Worm (Caenorhabditis elegans) whole organism, L1 larva: ENCODE results near the gene irld-55.
A peak's percentile ranks its signal among the peaks of the same experiment; 100 is the strongest.

Experiments used
- C34B4.2 ChIP-seq: sonication (generic microtip); optimal IDR thresholded peaks from 2 replicates; lab custom pipeline; 2017; ENCODE audit warnings: mild to moderate bottlenecking, missing genetic modification characterization, missing compliant biosample characterization
- F16B12.6 ChIP-seq: fragments of 150-350 bp; optimal IDR thresholded peaks from 2 replicates; lab custom pipeline; 2014; ENCODE audit warnings: missing biosample characterization, missing genetic modification characterization
- Y116A8C.19 ChIP-seq: sonication (generic microtip); optimal IDR thresholded peaks from 2 replicates; lab custom pipeline; 2016; ENCODE audit warnings: missing compliant biosample characterization, missing genetic modification characterization, borderline replicate concordance
- aha-1 ChIP-seq: fragments of 150-350 bp; optimal IDR thresholded peaks from 2 replicates; lab custom pipeline; 2014; ENCODE audit warnings: missing biosample characterization, missing genetic modification characterization
- alr-1 ChIP-seq: fragments of 200-800 bp; sonication (Bioruptor generic); optimal IDR thresholded peaks from 2 replicates; lab custom pipeline; 2018; ENCODE audit warnings: borderline replicate concordance, mild to moderate bottlenecking, missing genetic modification characterization, missing compliant biosample characterization
- ceh-63 ChIP-seq: fragments of 200-800 bp; sonication (Bioruptor generic); optimal IDR thresholded peaks from 2 replicates; lab custom pipeline; 2018; ENCODE audit warnings: mild to moderate bottlenecking, missing genetic modification characterization, missing compliant biosample characterization
- ceh-8 ChIP-seq: fragments of 200-800 bp; sonication (Bioruptor generic); optimal IDR thresholded peaks from 2 replicates; lab custom pipeline; 2018; ENCODE audit warnings: mild to moderate bottlenecking, missing genetic modification characterization, moderate library complexity, missing compliant biosample characterization
- dsc-1 ChIP-seq: sonication (generic microtip); optimal IDR thresholded peaks from 2 replicates; lab custom pipeline; 2016; ENCODE audit warnings: mild to moderate bottlenecking, missing genetic modification characterization, missing compliant biosample characterization
- efl-1 ChIP-seq, 4 experiments: fragments of 150-350 bp; optimal IDR thresholded peaks in 3 of 4; peaks in 1 of 4; 1 replicate in 1 of 4; 2 replicates in 3 of 4; lab custom pipeline; 2014; ENCODE audit warnings: missing biosample characterization in 2 of 4, missing genetic modification characterization in 2 of 4, missing genetic modification reagents in 2 of 4
- egl-13 ChIP-seq: sonication (generic microtip); optimal IDR thresholded peaks from 2 replicates; lab custom pipeline; 2016; ENCODE audit warnings: missing genotype, missing genetic modification reagents, missing genetic modification characterization, missing compliant biosample characterization
- egl-27 ChIP-seq, 2 experiments: fragments of 150-350 bp in 1 of 2; sonication (generic microtip); optimal IDR thresholded peaks; 3 replicates each; lab custom pipeline; 2017 to 2018; ENCODE audit warnings: missing biosample characterization in 2 of 2, missing genetic modification characterization in 2 of 2, missing genetic modification reagents in 2 of 2
- elt-2 ChIP-seq: sonication (generic microtip); optimal IDR thresholded peaks from 2 replicates; lab custom pipeline; 2016; ENCODE audit warnings: missing genetic modification characterization, mild to moderate bottlenecking, inconsistent platforms, missing compliant biosample characterization, missing genetic modification reagents
- ets-5 ChIP-seq: fragments of 200-800 bp; sonication (Bioruptor generic); IDR thresholded peaks from 2 replicates; pipeline ENCODE4 v1.3.6; 2022; ENCODE audit warnings: missing genetic modification characterization, missing compliant biosample characterization
- fkh-10 ChIP-seq: sonication (generic microtip); optimal IDR thresholded peaks from 2 replicates; lab custom pipeline; 2017; ENCODE audit warnings: missing biosample characterization, missing genetic modification reagents, missing genetic modification characterization
- fkh-4 ChIP-seq: sonication (generic microtip); optimal IDR thresholded peaks from 2 replicates; lab custom pipeline; 2016; ENCODE audit warnings: missing compliant biosample characterization, missing genetic modification characterization, borderline replicate concordance
- fkh-8 ChIP-seq: sonication (generic microtip); optimal IDR thresholded peaks from 2 replicates; lab custom pipeline; 2016; ENCODE audit warnings: mild to moderate bottlenecking, missing genetic modification characterization, missing compliant biosample characterization
- isw-1 ChIP-seq: fragments of 200-800 bp; sonication (Bioruptor generic); IDR thresholded peaks from 2 replicates; pipeline ENCODE4 v1.3.6; 2022; ENCODE audit warnings: missing genetic modification characterization, missing compliant biosample characterization
- lin-13 ChIP-seq: fragments of 150-350 bp; optimal IDR thresholded peaks from 2 replicates; lab custom pipeline; 2014; ENCODE audit warnings: missing biosample characterization, missing genetic modification reagents, missing genetic modification characterization
- lin-14 ChIP-seq: fragments of 200-800 bp; sonication (Bioruptor generic); optimal IDR thresholded peaks from 2 replicates; lab custom pipeline; 2018; ENCODE audit warnings: mild to moderate bottlenecking, missing genetic modification characterization, moderate library complexity, missing compliant biosample characterization
- lin-15B ChIP-seq: fragments of 150-350 bp; sonication (generic microtip); optimal IDR thresholded peaks from 3 replicates; lab custom pipeline; 2014; ENCODE audit warnings: missing biosample characterization, missing genetic modification characterization
- lin-35 ChIP-seq, 2 experiments: fragments of 150-350 bp; optimal IDR thresholded peaks; 2 replicates each; lab custom pipeline; 2014; ENCODE audit warnings: missing biosample characterization in 2 of 2, missing genetic modification characterization in 2 of 2, missing genetic modification reagents in 2 of 2
- lin-39 ChIP-seq: fragments of 150-350 bp; optimal IDR thresholded peaks from 2 replicates; lab custom pipeline; 2014; ENCODE audit warnings: missing biosample characterization, missing genetic modification reagents, missing genetic modification characterization
- mdl-1 ChIP-seq, 2 experiments: fragments of 150-350 bp; optimal IDR thresholded peaks; 2 replicates each; lab custom pipeline; 2014 to 2017; ENCODE audit warnings: missing biosample characterization in 2 of 2, missing genetic modification characterization in 2 of 2, inconsistent platforms in 1 of 2
- mef-2 ChIP-seq: fragments of 150-350 bp; optimal IDR thresholded peaks from 2 replicates; lab custom pipeline; 2014; ENCODE audit warnings: missing biosample characterization, missing genetic modification characterization
- mep-1 ChIP-seq: fragments of 150-350 bp; optimal IDR thresholded peaks from 2 replicates; lab custom pipeline; 2014; ENCODE audit warnings: missing biosample characterization, missing genetic modification characterization
- nhr-12 ChIP-seq: sonication (generic microtip); optimal IDR thresholded peaks from 2 replicates; lab custom pipeline; 2017; ENCODE audit warnings: missing biosample characterization, missing genetic modification characterization
- nhr-76 ChIP-seq: sonication (generic microtip); optimal IDR thresholded peaks from 2 replicates; lab custom pipeline; 2017; ENCODE audit warnings: missing biosample characterization, missing genetic modification characterization
- nhr-90 ChIP-seq: sonication (generic microtip); optimal IDR thresholded peaks from 2 replicates; lab custom pipeline; 2016; ENCODE audit warnings: mild to moderate bottlenecking, missing genetic modification characterization, missing compliant biosample characterization; ENCODE audit not compliant: poor library complexity
- pag-3 ChIP-seq: sonication (generic microtip); optimal IDR thresholded peaks from 2 replicates; lab custom pipeline; 2017; ENCODE audit warnings: missing genetic modification characterization, mild to moderate bottlenecking, missing compliant biosample characterization, antibody characterized with exemption, borderline replicate concordance; ENCODE audit not compliant: insufficient read depth
- pax-3 ChIP-seq: fragments of 200-800 bp; sonication (Bioruptor generic); optimal IDR thresholded peaks from 2 replicates; lab custom pipeline; 2018; ENCODE audit warnings: mild to moderate bottlenecking, missing genetic modification characterization, moderate library complexity, missing compliant biosample characterization
- pqm-1 ChIP-seq: sonication (generic microtip); optimal IDR thresholded peaks from 3 replicates; lab custom pipeline; 2017; ENCODE audit warnings: missing biosample characterization, missing genetic modification characterization
- snpc-4 ChIP-seq: fragments of 150-350 bp; optimal IDR thresholded peaks from 2 replicates; lab custom pipeline; 2014; ENCODE audit warnings: missing biosample characterization, missing genetic modification characterization
- sox-4 ChIP-seq: sonication (generic microtip); optimal IDR thresholded peaks from 2 replicates; lab custom pipeline; 2016; ENCODE audit warnings: missing genetic modification characterization, missing compliant biosample characterization
- sup-37 ChIP-seq: fragments of 200-800 bp; sonication (Bioruptor generic); optimal IDR thresholded peaks from 2 replicates; lab custom pipeline; 2018; ENCODE audit warnings: mild to moderate bottlenecking, missing genetic modification characterization, missing compliant biosample characterization
- tbx-2 ChIP-seq: sonication (generic microtip); optimal IDR thresholded peaks from 2 replicates; lab custom pipeline; 2016; ENCODE audit warnings: missing genetic modification characterization, missing compliant biosample characterization
- tlp-1 ChIP-seq: fragments of 150-350 bp; optimal IDR thresholded peaks from 2 replicates; lab custom pipeline; 2014; ENCODE audit warnings: missing biosample characterization, missing genetic modification characterization
- unc-130 ChIP-seq: fragments of 150-350 bp; optimal IDR thresholded peaks from 2 replicates; lab custom pipeline; 2017; ENCODE audit warnings: missing biosample characterization, missing genetic modification characterization, inconsistent platforms
- unc-30 ChIP-seq: sonication (generic microtip); optimal IDR thresholded peaks from 2 replicates; lab custom pipeline; 2017; ENCODE audit warnings: missing biosample characterization, missing genetic modification characterization
- unc-86 ChIP-seq: sonication (generic microtip); optimal IDR thresholded peaks from 2 replicates; lab custom pipeline; 2016; ENCODE audit warnings: missing genetic modification characterization, missing compliant biosample characterization
- unc-98 ChIP-seq: fragments of 200-800 bp; sonication (Bioruptor generic); IDR thresholded peaks from 2 replicates; pipeline ENCODE4 v1.3.6; 2022; ENCODE audit warnings: missing genetic modification characterization, missing compliant biosample characterization
- vab-15 ChIP-seq: sonication (generic microtip); optimal IDR thresholded peaks from 2 replicates; lab custom pipeline; 2017; ENCODE audit warnings: missing genotype, mild to moderate bottlenecking, missing genetic modification characterization, missing compliant biosample characterization
- zag-1 ChIP-seq: fragments of 150-350 bp; optimal IDR thresholded peaks from 2 replicates; lab custom pipeline; 2014; ENCODE audit warnings: missing biosample characterization, missing genetic modification characterization
- zip-4 ChIP-seq: fragments of 200-800 bp; sonication (Bioruptor generic); optimal IDR thresholded peaks from 2 replicates; lab custom pipeline; 2018; ENCODE audit warnings: mild to moderate bottlenecking, missing genetic modification characterization, moderate library complexity, missing compliant biosample characterization
- ztf-11 ChIP-seq, 2 experiments: sonication (generic microtip); optimal IDR thresholded peaks; 2 replicates each; lab custom pipeline; 2016 to 2017; ENCODE audit warnings: missing genetic modification characterization in 2 of 2, missing biosample characterization in 1 of 2, missing compliant biosample characterization in 1 of 2
- ztf-4 ChIP-seq: fragments of 150-350 bp; optimal IDR thresholded peaks from 2 replicates; lab custom pipeline; 2014; ENCODE audit warnings: missing biosample characterization, missing genetic modification characterization

Gene irld-55

DNA sequence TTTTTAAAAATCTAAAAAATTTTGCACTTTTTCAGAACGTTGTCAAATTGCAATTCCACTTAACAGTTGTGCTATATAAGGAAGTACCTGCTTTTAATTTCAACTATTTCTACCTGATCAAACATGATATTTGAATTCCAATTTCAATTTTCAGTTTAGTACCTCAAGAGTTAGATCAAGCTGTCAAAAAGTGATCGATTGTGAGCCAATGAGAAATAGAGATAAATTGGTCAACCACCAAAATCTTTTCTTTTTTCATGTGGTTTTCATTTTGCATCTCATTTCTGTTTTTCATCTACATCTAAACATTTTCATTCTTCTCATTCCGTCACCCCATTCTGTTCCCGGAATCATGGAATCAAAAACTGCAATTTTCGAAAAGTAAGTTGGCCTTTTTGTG, 31.2 kb upstream of the irld-55 start, which contains the start of gene egl-23:
Gene egl-23, plus strand, starts transcription at position 301 of the 400 bp plus-strand sequence.
- TF ChIP-seq ztf-4 (tag; lab: Kevin White, UChicago) (no peak), tbx-2 (tag; lab: Kevin White, UChicago) (no peak), lin-13 (GFP tag; lab: Kevin White, UChicago) (no peak), aha-1 (tag; lab: Kevin White, UChicago) (no peak), lin-15B (tag; lab: Kevin White, UChicago) (no peak), fkh-4 (tag; lab: Kevin White, UChicago) (peak; percentile 20), sup-37 (GFP tag; lab: Kevin White, UChicago) (no peak), lin-39 (no peak), elt-2 (tag; lab: Kevin White, UChicago) (no peak), pax-3 (tag; lab: Kevin White, UChicago) (no peak), ceh-63 (no peak), fkh-8 (peak; percentile 0), dsc-1 (tag; lab: Kevin White, UChicago) (peak; percentile 79)
- TF ChIP-seq, all 84 proteins: peak for 3

DNA sequence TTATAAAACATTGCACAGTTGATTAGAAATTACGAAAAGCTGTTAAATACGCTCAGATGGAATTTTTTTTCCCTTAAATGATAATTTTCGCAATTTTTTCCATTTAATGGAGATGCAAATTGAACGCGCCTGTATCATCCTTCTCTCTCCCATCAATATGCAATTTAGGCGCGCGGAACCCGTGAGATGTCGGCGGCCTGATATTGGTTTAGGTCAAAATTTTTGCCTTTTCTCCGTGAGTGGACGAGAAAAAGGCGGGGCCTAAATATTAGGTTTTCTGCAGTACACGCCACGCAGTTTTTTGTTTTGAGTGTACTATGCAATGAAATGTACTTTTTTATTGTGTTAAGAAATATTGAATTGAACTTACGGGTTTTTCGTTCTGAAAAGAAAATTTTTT, 30.1 kb upstream of the irld-55 start:
- TF ChIP-seq ceh-8 (GFP tag; lab: Kevin White, UChicago) (no peak), egl-27 (tag; optimal IDR thresholded peaks at IDR 0.05; lab: Kevin White, UChicago) (no peak), pag-3 (tag; lab: Kevin White, UChicago) (no peak), tbx-2 (tag; lab: Kevin White, UChicago) (no peak), vab-15 (no peak), isw-1 (GFP tag; lab: Robert Waterston, UW) (no peak), tlp-1 (no peak), sox-4 (tag; lab: Kevin White, UChicago) (no peak), nhr-90 (tag; lab: Kevin White, UChicago) (peak; percentile 4), snpc-4 (peak; percentile 82), mdl-1 (tag; optimal IDR thresholded peaks at IDR 0.05; lab: Kevin White, UChicago) (no peak), efl-1 (optimal IDR thresholded peaks at IDR 0.05; lab: Kevin White, UChicago) (no peak), efl-1 (GFP tag; optimal IDR thresholded peaks at IDR 0.05 in 1 of 2; lab: Kevin White, UChicago) (peak in 1 of 2 experiments; percentile 40), ztf-11 (tag; optimal IDR thresholded peaks at IDR 0.05; lab: Kevin White, UChicago) (no peak), zag-1 (tag; lab: Kevin White, UChicago) (no peak), nhr-76 (no peak), egl-13 (no peak)

DNA sequence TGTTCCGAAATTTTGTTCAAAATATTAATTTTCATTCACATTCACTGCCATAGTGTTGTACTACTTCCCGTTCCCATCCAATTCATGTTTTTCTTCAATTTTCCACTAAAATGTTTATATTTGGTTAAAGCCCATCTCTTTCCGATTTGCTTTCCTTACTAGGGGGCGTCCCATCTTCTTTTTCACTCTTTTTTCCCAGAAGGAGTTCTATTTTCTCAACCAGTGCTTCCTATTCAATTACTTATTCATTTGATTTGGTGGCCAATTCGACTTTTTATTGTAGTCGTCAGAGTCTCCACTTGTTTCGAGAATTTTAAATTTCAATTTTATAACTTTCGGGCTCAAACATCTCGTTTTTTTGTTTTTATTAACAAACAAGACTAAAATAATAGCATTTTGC, 18.2 kb upstream of the irld-55 start:
- no peak for TF ChIP-seq efl-1 (optimal IDR thresholded peaks at IDR 0.05; lab: Kevin White, UChicago)
- TF ChIP-seq efl-1 (GFP tag; optimal IDR thresholded peaks at IDR 0.05 in 1 of 2; lab: Kevin White, UChicago) = peak in 1 of 2 experiments; percentile 22
- TF ChIP-seq fkh-10 (GFP tag; lab: Kevin White, UChicago) = peak; percentile 92
- no peak for TF ChIP-seq snpc-4
- no peak for TF ChIP-seq C34B4.2 (tag; lab: Kevin White, UChicago)
- no peak for TF ChIP-seq ets-5 (GFP tag; lab: Robert Waterston, UW)

DNA sequence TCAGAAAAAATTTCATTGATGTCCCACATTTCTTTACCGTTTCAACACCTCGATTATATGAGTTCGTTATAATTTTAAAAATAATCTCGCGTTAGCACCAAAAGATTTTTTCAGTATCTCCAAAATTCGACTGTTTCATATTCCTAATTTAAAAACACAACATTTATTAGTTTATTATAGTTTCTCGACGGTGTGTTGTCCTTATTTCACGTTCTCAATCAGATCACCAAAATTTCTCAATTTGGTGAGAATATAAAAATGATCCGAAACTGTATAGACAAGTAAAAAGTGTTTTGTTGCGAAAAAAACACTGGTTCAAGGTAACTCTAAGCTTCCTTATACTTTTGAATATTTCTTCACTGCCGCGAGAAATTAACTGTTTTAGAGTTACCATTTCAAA, 11.3 kb upstream of the irld-55 start:
- TF ChIP-seq unc-130 (tag; lab: Kevin White, UChicago) = no peak
- TF ChIP-seq F16B12.6 = no peak
- TF ChIP-seq alr-1 = no peak
- TF ChIP-seq snpc-4 = no peak
- TF ChIP-seq egl-27 (tag; optimal IDR thresholded peaks at IDR 0.05; lab: Kevin White, UChicago) = no peak
- TF ChIP-seq lin-14 (GFP tag; lab: Kevin White, UChicago) = no peak
- TF ChIP-seq tbx-2 (tag; lab: Kevin White, UChicago) = no peak
- no peak for TF ChIP-seq Y116A8C.19
- no peak for TF ChIP-seq efl-1 (optimal IDR thresholded peaks at IDR 0.05; lab: Kevin White, UChicago)
- TF ChIP-seq efl-1 (GFP tag; optimal IDR thresholded peaks at IDR 0.05 in 1 of 2; lab: Kevin White, UChicago) = no peak
- no peak for TF ChIP-seq unc-98 (GFP tag; lab: Robert Waterston, UW)
- TF ChIP-seq nhr-12 (tag; lab: Kevin White, UChicago) = no peak
- no peak for TF ChIP-seq zip-4 (GFP tag; lab: Kevin White, UChicago)
- no peak for TF ChIP-seq mef-2 (tag; lab: Kevin White, UChicago)
- TF ChIP-seq zag-1 (tag; lab: Kevin White, UChicago) = no peak
- no peak for TF ChIP-seq lin-35 (GFP tag; optimal IDR thresholded peaks at IDR 0.05; lab: Kevin White, UChicago)
- no peak for TF ChIP-seq unc-86 (tag; lab: Kevin White, UChicago)
- TF ChIP-seq ztf-4 (tag; lab: Kevin White, UChicago) = no peak
- TF ChIP-seq unc-30 (tag; lab: Kevin White, UChicago) = no peak
- no peak for TF ChIP-seq mep-1
- no peak for TF ChIP-seq pqm-1 (tag; lab: Kevin White, UChicago)
